Worm (Caenorhabditis elegans) whole organism, mixed stage, embryonic: Measurements from ENCODE around the gene cua-1.

ENCODE experiments used
- M03D4.4 ChIP-seq: sonication (generic microtip); optimal IDR thresholded peaks from 2 replicates; lab custom pipeline; 2017; ENCODE audit warnings: mild to moderate bottlenecking, missing genetic modification characterization, missing compliant biosample characterization
- bed-3 ChIP-seq: fragments of 200-800 bp; sonication (Bioruptor generic); optimal IDR thresholded peaks from 3 replicates; lab custom pipeline; 2018; ENCODE audit warnings: mild to moderate bottlenecking, missing genetic modification characterization, moderate library complexity, missing compliant biosample characterization
- blmp-1 ChIP-seq: fragments of 150-350 bp; optimal IDR thresholded peaks from 2 replicates; lab custom pipeline; 2014; ENCODE audit warnings: missing biosample characterization, missing genetic modification characterization
- ceh-43 ChIP-seq: fragments of 200-800 bp; sonication (Bioruptor generic); optimal IDR thresholded peaks from 2 replicates; lab custom pipeline; 2018; ENCODE audit warnings: mild to moderate bottlenecking, missing genetic modification characterization, moderate library complexity, missing compliant biosample characterization
- ces-1 ChIP-seq: fragments of 150-350 bp; optimal IDR thresholded peaks from 2 replicates; lab custom pipeline; 2014; ENCODE audit warnings: missing biosample characterization, missing genetic modification reagents, missing genetic modification characterization
- cnd-1 ChIP-seq: fragments of 200-800 bp; sonication (Bioruptor generic); optimal IDR thresholded peaks from 2 replicates; lab custom pipeline; 2018; ENCODE audit warnings: mild to moderate bottlenecking, missing genetic modification characterization, missing compliant biosample characterization
- drap-1 ChIP-seq: fragments of 200-800 bp; sonication (Bioruptor generic); optimal IDR thresholded peaks from 3 replicates; lab custom pipeline; 2018; ENCODE audit warnings: mild to moderate bottlenecking, missing genetic modification characterization, missing compliant biosample characterization
- elt-1 ChIP-seq: sonication (generic microtip); optimal IDR thresholded peaks from 2 replicates; lab custom pipeline; 2017; ENCODE audit warnings: missing genetic modification characterization, mild to moderate bottlenecking, missing compliant biosample characterization, antibody characterized with exemption, moderate library complexity, borderline replicate concordance; ENCODE audit not compliant: insufficient read depth
- ham-2 ChIP-seq: fragments of 200-800 bp; sonication (Bioruptor generic); optimal IDR thresholded peaks from 2 replicates; lab custom pipeline; 2018; ENCODE audit warnings: mild to moderate bottlenecking, missing genetic modification characterization, missing compliant biosample characterization
- lin-32 ChIP-seq: fragments of 200-800 bp; sonication (Bioruptor generic); optimal IDR thresholded peaks from 2 replicates; lab custom pipeline; 2018; ENCODE audit warnings: mild to moderate bottlenecking, missing genetic modification characterization, missing compliant biosample characterization
- mab-5 ChIP-seq: fragments of 150-350 bp; optimal IDR thresholded peaks from 2 replicates; lab custom pipeline; 2014; ENCODE audit warnings: missing biosample characterization, missing genetic modification characterization
- nhr-12 ChIP-seq: fragments of 150-350 bp; optimal IDR thresholded peaks from 2 replicates; lab custom pipeline; 2014; ENCODE audit warnings: missing biosample characterization, missing genetic modification characterization
- nhr-237 ChIP-seq: fragments of 150-350 bp; optimal IDR thresholded peaks from 2 replicates; lab custom pipeline; 2014; ENCODE audit warnings: missing biosample characterization, missing genetic modification characterization
- nhr-28 ChIP-seq: fragments of 150-350 bp; optimal IDR thresholded peaks from 2 replicates; lab custom pipeline; 2014; ENCODE audit warnings: missing biosample characterization, missing genetic modification characterization
- nhr-76 ChIP-seq: sonication (generic microtip); optimal IDR thresholded peaks from 2 replicates; lab custom pipeline; 2017; ENCODE audit warnings: missing biosample characterization, missing genetic modification characterization
- pha-4 ChIP-seq: fragments of 150-350 bp; optimal IDR thresholded peaks from 2 replicates; lab custom pipeline; 2018; ENCODE audit warnings: missing biosample characterization, missing genetic modification reagents, missing genetic modification characterization
- sem-2 ChIP-seq: fragments of 200-800 bp; sonication (Bioruptor generic); optimal IDR thresholded peaks from 2 replicates; lab custom pipeline; 2018; ENCODE audit warnings: mild to moderate bottlenecking, missing genetic modification characterization, missing compliant biosample characterization
- sptf-1 ChIP-seq: sonication (generic microtip); optimal IDR thresholded peaks from 2 replicates; lab custom pipeline; 2017; ENCODE audit warnings: mild to moderate bottlenecking, missing genetic modification characterization, moderate library complexity, missing compliant biosample characterization
- unc-120 ChIP-seq: sonication (generic microtip); optimal IDR thresholded peaks from 2 replicates; lab custom pipeline; 2017; ENCODE audit warnings: missing genetic modification characterization, missing compliant biosample characterization; ENCODE audit not compliant: poor library complexity, severe bottlenecking
- unc-62 ChIP-seq: fragments of 150-350 bp; optimal IDR thresholded peaks from 2 replicates; lab custom pipeline; 2014; ENCODE audit warnings: missing biosample characterization, missing genetic modification reagents, missing genetic modification characterization
- zip-8 ChIP-seq: fragments of 150-350 bp; optimal IDR thresholded peaks from 2 replicates; lab custom pipeline; 2014; ENCODE audit warnings: missing biosample characterization, missing genetic modification characterization
- ztf-11 ChIP-seq: fragments of 150-350 bp; optimal IDR thresholded peaks from 2 replicates; lab custom pipeline; 2014; ENCODE audit warnings: missing biosample characterization, missing genetic modification characterization

cua-1 gene

DNA sequence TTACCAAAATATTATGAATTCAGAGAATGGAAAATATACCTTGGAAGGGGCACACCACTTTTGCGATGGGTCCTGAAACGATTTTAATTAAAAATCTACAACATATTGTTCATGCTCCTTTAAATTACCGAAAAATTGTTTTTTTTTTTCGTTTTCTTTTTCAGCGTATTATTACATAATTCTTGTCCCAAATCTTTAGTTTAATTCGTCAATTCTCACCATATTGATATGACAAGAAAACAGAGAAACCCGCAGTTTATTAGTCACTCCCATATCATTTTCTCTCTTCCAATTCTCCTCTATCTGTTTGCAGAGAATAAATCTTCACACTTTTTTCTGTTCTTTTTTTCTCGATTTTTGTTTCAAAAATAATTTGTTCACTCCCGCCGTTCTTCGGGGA lies 59.8 kb downstream of the cua-1 start, which contains the start of gene F11F1.1:
Gene F11F1.1, plus strand, starts transcription at position 301 of the 400 bp plus-strand sequence.
- TF ChIP-seq ztf-11 (no peak), sem-2 (GFP tag; lab: Kevin White, UChicago) (no peak), nhr-28 (tag; lab: Kevin White, UChicago) (no peak), unc-120 (no peak), nhr-76 (no peak), M03D4.4 (tag; lab: Kevin White, UChicago) (no peak), cnd-1 (tag; lab: Kevin White, UChicago) (no peak), ceh-43 (no peak), nhr-12 (no peak), lin-32 (GFP tag; lab: Kevin White, UChicago) (no peak), ham-2 (GFP tag; lab: Kevin White, UChicago) (no peak), pha-4 (tag; lab: Kevin White, UChicago) (no peak), blmp-1 (tag; lab: Kevin White, UChicago) (no peak)
- TF ChIP-seq, all 35 proteins: peak for 0

DNA sequence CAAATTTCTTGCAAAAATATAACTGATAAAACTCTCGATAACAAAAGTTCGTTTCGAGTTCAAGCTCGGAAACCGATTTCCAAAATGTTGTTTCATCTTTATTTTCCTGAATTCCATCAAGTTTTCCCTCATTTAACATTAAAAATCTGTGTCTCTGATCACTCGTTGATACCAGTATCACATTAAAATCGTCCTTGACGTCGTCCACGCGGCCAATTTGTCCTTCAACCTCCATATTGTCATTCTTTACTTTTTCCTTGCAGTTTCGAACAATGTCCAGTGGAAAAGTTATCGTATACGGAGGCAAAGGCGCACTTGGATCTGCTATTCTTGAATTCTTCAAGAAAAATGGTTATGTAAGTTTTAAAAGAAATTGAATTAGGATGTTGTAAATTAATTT lies 61.5 kb downstream of the cua-1 start, which contains the start of gene qdpr-1:
Gene qdpr-1, plus strand, starts transcription at position 264 of the 400 bp plus-strand sequence.
- no peak for TF ChIP-seq elt-1
- no peak for TF ChIP-seq ces-1
- TF ChIP-seq drap-1 (GFP tag; lab: Kevin White, UChicago), result no peak
- TF ChIP-seq nhr-76, result no peak
- no peak for TF ChIP-seq pha-4 (tag; lab: Kevin White, UChicago)
- TF ChIP-seq unc-120, result no peak
- TF ChIP-seq mab-5 (tag; lab: Kevin White, UChicago), result no peak
- no peak for TF ChIP-seq cnd-1 (tag; lab: Kevin White, UChicago)
- TF ChIP-seq unc-62 (GFP tag; lab: Kevin White, UChicago), result no peak
- TF ChIP-seq bed-3 (GFP tag; lab: Kevin White, UChicago), result no peak

DNA sequence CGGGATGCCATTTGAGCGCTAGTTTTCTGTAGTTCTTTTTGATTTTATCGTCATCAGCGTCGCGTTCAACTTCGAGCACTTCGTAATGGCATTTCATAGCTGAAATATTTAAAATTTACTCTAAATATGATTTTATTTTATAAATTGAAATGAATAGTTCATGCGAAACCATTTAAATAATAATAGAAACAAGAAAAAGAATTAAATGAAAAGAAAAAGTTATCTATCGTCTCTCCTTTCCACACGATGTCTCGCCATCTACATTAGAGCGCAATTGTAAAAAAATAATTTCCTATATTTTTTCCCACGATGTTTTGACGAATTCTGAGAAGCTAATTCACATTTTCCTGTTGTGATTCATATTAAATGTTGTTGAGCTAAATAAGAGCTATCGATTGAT lies 61.9 kb downstream of the cua-1 start, which contains the start of gene dnj-17:
Gene dnj-17, minus strand, starts transcription at position 101 of the 400 bp plus-strand sequence.
- TF ChIP-seq sem-2 (GFP tag; lab: Kevin White, UChicago) (no peak), ces-1 (peak; percentile 13)

DNA sequence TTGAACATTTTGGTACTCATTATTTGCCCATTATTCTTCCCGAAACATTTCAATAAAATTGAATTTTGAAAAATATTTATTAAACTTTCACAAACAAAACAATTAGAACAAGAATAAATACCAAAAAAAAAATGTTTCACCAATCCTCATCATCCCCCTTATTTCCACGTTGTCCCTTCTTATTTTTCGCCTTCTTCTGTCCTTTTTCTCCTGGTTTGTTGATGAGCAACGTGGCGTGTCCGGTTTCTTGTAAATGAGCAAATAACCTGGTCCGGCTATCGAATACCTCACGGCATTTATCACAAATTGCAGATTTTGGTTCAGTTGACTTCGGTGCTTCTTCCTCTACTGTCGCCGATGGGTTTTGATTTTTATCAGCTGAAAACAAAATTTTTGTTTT lies 64.3 kb downstream of the cua-1 start:
- TF ChIP-seq unc-120, result no peak
- no peak for TF ChIP-seq M03D4.4 (tag; lab: Kevin White, UChicago)
- TF ChIP-seq unc-62 (GFP tag; lab: Kevin White, UChicago), result no peak
- no peak for TF ChIP-seq zip-8 (tag; lab: Kevin White, UChicago)
- TF ChIP-seq nhr-237 (tag; lab: Kevin White, UChicago), result no peak
- no peak for TF ChIP-seq ces-1
- no peak for TF ChIP-seq nhr-12
- no peak for TF ChIP-seq sptf-1
- no peak for TF ChIP-seq lin-32 (GFP tag; lab: Kevin White, UChicago)
- TF ChIP-seq, all 35 proteins: peak for 0
